Worm (Caenorhabditis elegans): Measurements from ENCODE around the gene twk-25.

Gene twk-25

ce11 chrIV:11500421-11500820 lies 4.1 kb upstream of the twk-25 start, which contains the start of gene H21P03.10:
Gene H21P03.10 (plus strand): TSS chrIV:11500721.
- TF ChIP-seq nhr-6 (tag; optimal IDR thresholded peaks at IDR 0.05) (no peak), ama-1 (optimal IDR thresholded peaks at IDR 0.05) (no peak), nhr-12 (tag; optimal IDR thresholded peaks at IDR 0.05) (no peak), sma-9 (GFP tag; optimal IDR thresholded peaks at IDR 0.05) (no peak), sma-9 (tag; optimal IDR thresholded peaks at IDR 0.05) (no peak), nhr-129 (tag; optimal IDR thresholded peaks at IDR 0.05) (no peak), nhr-10 (tag; optimal IDR thresholded peaks at IDR 0.05) (no peak), mbf-1 (tag; optimal IDR thresholded peaks at IDR 0.05) (no peak), lin-39 (tag; optimal IDR thresholded peaks at IDR 0.05) (no peak), skn-1 (tag; optimal IDR thresholded peaks at IDR 0.05) (no peak), ZK546.5 (tag; optimal IDR thresholded peaks at IDR 0.05) (no peak), lsy-2 (tag; optimal IDR thresholded peaks at IDR 0.05) (no peak)

- TF ChIP-seq dmd-4 (tag; optimal IDR thresholded peaks at IDR 0.05), result no peak
- TF ChIP-seq nhr-21 (tag; optimal IDR thresholded peaks at IDR 0.05), result peak; percentile 38
- TF ChIP-seq sma-9 (GFP tag; optimal IDR thresholded peaks at IDR 0.05), result peak; percentile 89
- no peak for TF ChIP-seq sma-9 (tag; optimal IDR thresholded peaks at IDR 0.05)
- TF ChIP-seq nhr-12 (tag; optimal IDR thresholded peaks at IDR 0.05), result no peak
- TF ChIP-seq ztf-1 (GFP tag; conservative IDR thresholded peaks at IDR 0.05), result no peak
- peak; percentile 16 for TF ChIP-seq fos-1 (tag; optimal IDR thresholded peaks at IDR 0.05)
- peak; percentile 41 for TF ChIP-seq blmp-1 (tag; optimal IDR thresholded peaks at IDR 0.05; ENCODE audit: insufficient read depth)
- peak; percentile 14 for TF ChIP-seq nhr-25 (tag; optimal IDR thresholded peaks at IDR 0.05)
- TF ChIP-seq crh-2 (tag; optimal IDR thresholded peaks at IDR 0.05), result peak; percentile 27
- TF ChIP-seq nhr-237 (tag; optimal IDR thresholded peaks at IDR 0.05), result no peak
These were observed 862 bp upstream of the twk-25 start for ce11 chrIV:11503654-11504053.

- TF ChIP-seq elt-3 (tag; optimal IDR thresholded peaks at IDR 0.05) (no peak), nhr-129 (tag; optimal IDR thresholded peaks at IDR 0.05) (no peak), R02D3.7 (tag; optimal IDR thresholded peaks at IDR 0.05) (no peak), sma-9 (GFP tag; optimal IDR thresholded peaks at IDR 0.05) (no peak), sma-9 (tag; optimal IDR thresholded peaks at IDR 0.05) (no peak), ama-1 (optimal IDR thresholded peaks at IDR 0.05) (no peak), lin-11 (tag; optimal IDR thresholded peaks at IDR 0.05) (no peak), unc-62 (GFP tag; optimal IDR thresholded peaks at IDR 0.05) (no peak), sem-4 (tag; optimal IDR thresholded peaks at IDR 0.05) (no peak), nhr-12 (tag; optimal IDR thresholded peaks at IDR 0.05) (no peak), nhr-23 (tag; optimal IDR thresholded peaks at IDR 0.05) (no peak), mdl-1 (tag; optimal IDR thresholded peaks at IDR 0.05) (no peak), aly-2 (tag; optimal IDR thresholded peaks at IDR 0.05) (no peak)
These were observed 6.1 kb downstream of the twk-25 start, which contains the start of gene M04B2.6 for ce11 chrIV:11510664-11511063. Gene M04B2.6 (minus strand): TSS chrIV:11510764.

- TF ChIP-seq ztf-11 (tag; optimal IDR thresholded peaks at IDR 0.05) (no peak), nhr-129 (tag; optimal IDR thresholded peaks at IDR 0.05) (peak; percentile 6), R02D3.7 (tag; optimal IDR thresholded peaks at IDR 0.05) (peak; percentile 91), unc-55 (GFP tag; optimal IDR thresholded peaks at IDR 0.05) (peak; percentile 61), nhr-21 (tag; optimal IDR thresholded peaks at IDR 0.05) (no peak), lin-13 (GFP tag; optimal IDR thresholded peaks at IDR 0.05) (peak; percentile 26), sma-9 (GFP tag; optimal IDR thresholded peaks at IDR 0.05) (peak; percentile 0), sma-9 (tag; optimal IDR thresholded peaks at IDR 0.05) (no peak), C34F6.9 (tag; optimal IDR thresholded peaks at IDR 0.05) (peak; percentile 74), blmp-1 (tag; optimal IDR thresholded peaks at IDR 0.05; ENCODE audit: insufficient read depth) (no peak), lin-11 (tag; optimal IDR thresholded peaks at IDR 0.05) (no peak), sma-3 (GFP tag; optimal IDR thresholded peaks at IDR 0.05) (peak; percentile 3), lsy-2 (tag; optimal IDR thresholded peaks at IDR 0.05) (peak in 1 of 2 experiments; percentile 67), gmeb-1 (tag; optimal IDR thresholded peaks at IDR 0.05) (peak; percentile 59), crh-2 (tag; optimal IDR thresholded peaks at IDR 0.05) (peak; percentile 50)
These were observed 16.4 kb downstream of the twk-25 start, which contains the start of the genes M04B2.4 and gfl-1 for ce11 chrIV:11520960-11521359. Gene M04B2.4 (minus strand): TSS chrIV:11521031. Gene gfl-1 (plus strand): TSS chrIV:11521290.
